Fruit fly (Drosophila melanogaster) S2 (cell line): ENCODE results near the gene kay.

Experiments
- CG8478 ChIP-seq: fragments of >200 bp; optimal IDR thresholded peaks from 2 replicates; lab custom pipeline; 2018
- CTCF ChIP-seq, 2 experiments: fragments of >200 bp; optimal IDR thresholded peaks; 2 replicates each; lab custom pipeline; 2018

DNA sequence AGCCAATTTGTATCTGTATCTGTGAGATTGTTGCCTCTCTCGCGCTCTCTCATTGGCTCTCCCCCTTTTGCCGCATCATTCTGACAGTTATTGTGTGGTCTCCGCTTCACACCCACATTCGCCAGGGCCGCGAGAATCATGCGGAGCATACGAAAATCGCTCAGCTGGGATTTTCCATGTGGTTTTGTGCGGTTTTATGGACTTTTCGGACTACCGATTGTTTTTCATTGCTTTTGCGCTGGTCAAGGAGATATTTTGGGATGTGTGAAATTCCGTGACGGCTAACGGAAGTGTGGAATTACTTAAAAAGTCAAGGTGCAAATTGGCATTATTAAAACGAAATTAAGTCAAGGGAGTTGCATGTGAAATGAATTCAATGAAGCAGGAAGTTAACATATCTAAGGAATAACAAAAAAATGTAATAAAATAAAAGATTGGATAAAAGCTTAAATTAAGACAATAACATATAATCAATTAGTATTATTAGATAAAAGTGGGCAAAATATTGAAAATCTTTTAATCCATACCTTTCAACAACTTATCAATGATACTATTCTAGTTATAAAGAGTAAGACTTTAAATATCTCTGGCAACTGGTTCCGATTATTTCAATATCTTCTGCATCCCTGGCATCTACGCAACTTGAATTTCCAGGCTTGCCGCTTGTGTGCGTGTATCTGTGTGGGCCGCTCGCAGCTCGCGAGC is 6.4 kb downstream of the kay start:
- TF ChIP-seq CTCF (optimal IDR thresholded peaks at IDR 0.05; lab: Kevin White, UChicago) = no peak
- no peak for TF ChIP-seq CG8478 (lab: Kevin White, UChicago)
